Comparison of ENCODE assay signal across 2 fruit fly cellular contexts in genomic region chrX:18565630-18566319, dm6.
A peak's percentile ranks its signal among the peaks of the same experiment; 100 is the strongest.
TF ChIP-seq lines count a peak whose summit lies in the region.

No protein-coding gene starts in this region.

TF ChIP-seq in whole organism, embryonic, 481 proteins besides CTCF, POLR2A, EP300 and RAD21 (continued from another document and continues in another):
- peak; percentile 57 for TF ChIP-seq CG16813 (GFP tag; IDR thresholded peaks at IDR 0.05; lab: Robert Waterston, UW; ENCODE audit: partially characterized antibody)
- no peak for TF ChIP-seq p53 (GFP tag; optimal IDR thresholded peaks at IDR 0.05; lab: Kevin White, UChicago)
- TF ChIP-seq amos (GFP tag; IDR thresholded peaks at IDR 0.05; lab: Robert Waterston, UW; ENCODE audit: partially characterized antibody): peak; percentile 63; the same call in 1 of the 2 replicates
- 0 out of 3 replicates have a peak, but pooled peaks have one; percentile 15 for TF ChIP-seq so (GFP tag; IDR thresholded peaks at IDR 0.05; lab: Robert Waterston, UW)
- no peak for TF ChIP-seq ind (GFP tag; optimal IDR thresholded peaks at IDR 0.05; lab: Kevin White, UChicago)
- TF ChIP-seq pan (optimal IDR thresholded peaks at IDR 0.05; lab: Kevin White, UChicago): no peak
- TF ChIP-seq pan (GFP tag; optimal IDR thresholded peaks at IDR 0.05 in 1 of 2, IDR thresholded peaks at IDR 0.05 in 1 of 2): peak in 1 of 2 experiments; percentile 20
- TF ChIP-seq esg (GFP tag; conservative IDR thresholded peaks at IDR 0.05; lab: Robert Waterston, UW): peak; percentile 35
- peak in 1 of 2 experiments; percentile 28 for TF ChIP-seq bsh (GFP tag; optimal IDR thresholded peaks at IDR 0.05; lab: Kevin White, UChicago)
- no peak for TF ChIP-seq nau (GFP tag; optimal IDR thresholded peaks at IDR 0.05; lab: Kevin White, UChicago)
- 0 out of 2 replicates have a peak, but pooled peaks have one; percentile 30 for TF ChIP-seq H2.0 (GFP tag; IDR thresholded peaks at IDR 0.05; lab: Robert Waterston, UW)
- TF ChIP-seq CG14441 (GFP tag; IDR thresholded peaks at IDR 0.05; lab: Robert Waterston, UW): peak; percentile 33; the same call in 1 of the 2 replicates
- 0 out of 3 replicates have a peak, but pooled peaks have one; percentile 14 for TF ChIP-seq vnd (GFP tag; IDR thresholded peaks at IDR 0.05; lab: Robert Waterston, UW; ENCODE audit: partially characterized antibody)
- TF ChIP-seq trem (tag; optimal IDR thresholded peaks at IDR 0.05; lab: Kevin White, UChicago): peak; percentile 13
- 0 out of 3 replicates have a peak, but pooled peaks have one; percentile 40 for TF ChIP-seq CG11695 (GFP tag; IDR thresholded peaks at IDR 0.05; lab: Robert Waterston, UW)
- TF ChIP-seq CG13775 (GFP tag; optimal IDR thresholded peaks at IDR 0.05; lab: Kevin White, UChicago): no peak
- no peak for TF ChIP-seq Tbp (GFP tag; optimal IDR thresholded peaks at IDR 0.05; lab: Kevin White, UChicago)
- peak; percentile 30 for TF ChIP-seq CG12391 (tag; optimal IDR thresholded peaks at IDR 0.05; lab: Kevin White, UChicago)
- TF ChIP-seq CG34422 (GFP tag; IDR thresholded peaks at IDR 0.05; lab: Robert Waterston, UW): 0 out of 3 replicates have a peak, but pooled peaks have one; percentile 22
- no peak for TF ChIP-seq CG32532 (GFP tag; IDR thresholded peaks at IDR 0.05; lab: Robert Waterston, UW)
- no peak for TF ChIP-seq crol (GFP tag; IDR thresholded peaks at IDR 0.05; lab: Robert Waterston, UW)
- TF ChIP-seq Hr51 (GFP tag; optimal IDR thresholded peaks at IDR 0.05; lab: Kevin White, UChicago): no peak
- TF ChIP-seq gsb-n (tag; optimal IDR thresholded peaks at IDR 0.05; lab: Kevin White, UChicago): peak; percentile 20
- TF ChIP-seq Dip3 (GFP tag; optimal IDR thresholded peaks at IDR 0.05; lab: Kevin White, UChicago): no peak
- TF ChIP-seq sob (GFP tag; IDR thresholded peaks at IDR 0.05; lab: Robert Waterston, UW): peak; percentile 38; the same call in 1 of the 2 replicates
- no peak for TF ChIP-seq CG4328 (GFP tag; optimal IDR thresholded peaks at IDR 0.05; lab: Kevin White, UChicago)
- no peak for TF ChIP-seq Oli (tag; optimal IDR thresholded peaks at IDR 0.05; lab: Kevin White, UChicago)
- no peak for TF ChIP-seq jigr1 (GFP tag; IDR thresholded peaks at IDR 0.05; lab: Robert Waterston, UW)
- no peak for TF ChIP-seq Doc2 (GFP tag; IDR thresholded peaks at IDR 0.05; lab: Robert Waterston, UW)
- peak; percentile 9 for TF ChIP-seq Ssrp (tag; optimal IDR thresholded peaks at IDR 0.05; lab: Kevin White, UChicago)
- TF ChIP-seq prd (optimal IDR thresholded peaks at IDR 0.05; lab: Kevin White, UChicago): no peak
- peak; percentile 46; the same call in 1 of the 3 replicates for TF ChIP-seq prd (GFP tag; IDR thresholded peaks at IDR 0.05; lab: Robert Waterston, UW)
- 0 out of 2 replicates have a peak, but pooled peaks have one; percentile 24 for TF ChIP-seq CG31441 (GFP tag; IDR thresholded peaks at IDR 0.05; lab: Robert Waterston, UW)
- TF ChIP-seq hkb (optimal IDR thresholded peaks at IDR 0.05; lab: Kevin White, UChicago): no peak
- TF ChIP-seq hkb (GFP tag; IDR thresholded peaks at IDR 0.05; lab: Robert Waterston, UW): peak; percentile 46; the same call in 1 of the 2 replicates
- TF ChIP-seq CG11504 (tag; optimal IDR thresholded peaks at IDR 0.05; lab: Kevin White, UChicago): peak; percentile 19
- peak; percentile 30; the same call in 1 of the 2 replicates for TF ChIP-seq lmd (GFP tag; IDR thresholded peaks at IDR 0.05; lab: Robert Waterston, UW)
- TF ChIP-seq ash1 (GFP tag; optimal IDR thresholded peaks at IDR 0.05; lab: Kevin White, UChicago): no peak
- peak; percentile 10 for TF ChIP-seq CG10209 (GFP tag; optimal IDR thresholded peaks at IDR 0.05; lab: Kevin White, UChicago)
- TF ChIP-seq ranshi (GFP tag; IDR thresholded peaks at IDR 0.05; lab: Robert Waterston, UW): no peak
- TF ChIP-seq Rfx (GFP tag; IDR thresholded peaks at IDR 0.05; lab: Robert Waterston, UW): 0 out of 2 replicates have a peak, but pooled peaks have one; percentile 17
- TF ChIP-seq BEAF-32 (GFP tag; optimal IDR thresholded peaks at IDR 0.05; lab: Kevin White, UChicago): peak; percentile 33
- no peak for TF ChIP-seq D (optimal IDR thresholded peaks at IDR 0.05; lab: Kevin White, UChicago)
- no peak for TF ChIP-seq D (GFP tag; optimal IDR thresholded peaks at IDR 0.05; lab: Kevin White, UChicago)
- TF ChIP-seq CG10267 (tag; optimal IDR thresholded peaks at IDR 0.05; lab: Kevin White, UChicago): peak; percentile 85
- TF ChIP-seq phol (tag; optimal IDR thresholded peaks at IDR 0.05; lab: Kevin White, UChicago): peak; percentile 54
- no peak; the same call in 2 of the 3 replicates for TF ChIP-seq ci (GFP tag; IDR thresholded peaks at IDR 0.05; lab: Robert Waterston, UW)
- TF ChIP-seq stwl (tag; optimal IDR thresholded peaks at IDR 0.05; lab: Kevin White, UChicago): peak; percentile 74
- TF ChIP-seq tgo (GFP tag; IDR thresholded peaks at IDR 0.05; lab: Robert Waterston, UW): peak; percentile 29; the same call in 1 of the 3 replicates
- 0 out of 2 replicates have a peak, but pooled peaks have one; percentile 19 for TF ChIP-seq CG10959 (GFP tag; IDR thresholded peaks at IDR 0.05; lab: Robert Waterston, UW)
- peak; percentile 54; the same call in 1 of the 2 replicates for TF ChIP-seq CG14014 (GFP tag; IDR thresholded peaks at IDR 0.05; lab: Robert Waterston, UW)
- peak; percentile 68 for TF ChIP-seq Drgx (GFP tag; IDR thresholded peaks at IDR 0.05; lab: Robert Waterston, UW)
- 0 out of 2 replicates have a peak, but pooled peaks have one; percentile 10 for TF ChIP-seq Bgb (GFP tag; IDR thresholded peaks at IDR 0.05; lab: Robert Waterston, UW; ENCODE audit: partially characterized antibody)
- peak; percentile 28; the same call in 2 of the 3 replicates for TF ChIP-seq Aef1 (GFP tag; IDR thresholded peaks at IDR 0.05; lab: Robert Waterston, UW)
- peak; percentile 28; the same call in 1 of the 2 replicates for TF ChIP-seq sisA (GFP tag; IDR thresholded peaks at IDR 0.05; lab: Robert Waterston, UW)
- peak; percentile 61 for TF ChIP-seq zf30C (GFP tag; optimal IDR thresholded peaks at IDR 0.05; lab: Kevin White, UChicago)
- peak; percentile 2 for TF ChIP-seq CG17385 (GFP tag; optimal IDR thresholded peaks at IDR 0.05; lab: Kevin White, UChicago)
- TF ChIP-seq Bdp1 (GFP tag; optimal IDR thresholded peaks at IDR 0.05; lab: Kevin White, UChicago): peak; percentile 88
- TF ChIP-seq CG14710 (tag; optimal IDR thresholded peaks at IDR 0.05; lab: Kevin White, UChicago): peak; percentile 22
- peak; percentile 48; the same call in 3 of the 4 replicates for TF ChIP-seq Dll (GFP tag; IDR thresholded peaks at IDR 0.05; lab: Robert Waterston, UW; ENCODE audit: partially characterized antibody)

TF ChIP-seq in whole organism, prepupa, 60 proteins besides CTCF, POLR2A, EP300 and RAD21 (continued from another document):
- TF ChIP-seq Lpt (GFP tag; optimal IDR thresholded peaks at IDR 0.05; lab: Kevin White, UChicago): no peak
- TF ChIP-seq net (GFP tag; optimal IDR thresholded peaks at IDR 0.05; lab: Kevin White, UChicago): no peak
- no peak for TF ChIP-seq Eip75B (GFP tag; optimal IDR thresholded peaks at IDR 0.05; lab: Kevin White, UChicago)
- TF ChIP-seq Sox102F (GFP tag; optimal IDR thresholded peaks at IDR 0.05; lab: Kevin White, UChicago): peak; percentile 6
- no peak for TF ChIP-seq Blimp-1 (GFP tag; optimal IDR thresholded peaks at IDR 0.05; lab: Kevin White, UChicago)
- TF ChIP-seq salr (GFP tag; optimal IDR thresholded peaks at IDR 0.05; lab: Kevin White, UChicago): no peak
- no peak for TF ChIP-seq fd85E (GFP tag; optimal IDR thresholded peaks at IDR 0.05; lab: Kevin White, UChicago)
- TF ChIP-seq Gug (GFP tag; IDR thresholded peaks at IDR 0.05; lab: Robert Waterston, UW): no peak
- peak; percentile 41 for TF ChIP-seq Hr4 (GFP tag; optimal IDR thresholded peaks at IDR 0.05; lab: Kevin White, UChicago)
- peak; percentile 74 for TF ChIP-seq svp (GFP tag; lab: Kevin White, UChicago)
- no peak for TF ChIP-seq CG8319 (GFP tag; optimal IDR thresholded peaks at IDR 0.05; lab: Kevin White, UChicago)
- TF ChIP-seq Ets96B (tag; optimal IDR thresholded peaks at IDR 0.05; lab: Kevin White, UChicago): peak; percentile 18
- TF ChIP-seq CG15336 (GFP tag; IDR thresholded peaks at IDR 0.05; lab: Robert Waterston, UW): peak; percentile 68
- no peak for TF ChIP-seq Smox (GFP tag; optimal IDR thresholded peaks at IDR 0.05; lab: Kevin White, UChicago)
- no peak for TF ChIP-seq Sox15 (GFP tag; optimal IDR thresholded peaks at IDR 0.05; lab: Kevin White, UChicago)
- TF ChIP-seq eg (GFP tag; IDR thresholded peaks at IDR 0.05; lab: Robert Waterston, UW): peak; percentile 70
- no peak for TF ChIP-seq CG6854 (GFP tag; optimal IDR thresholded peaks at IDR 0.05; lab: Kevin White, UChicago)
- TF ChIP-seq dsx (GFP tag; optimal IDR thresholded peaks at IDR 0.05; lab: Kevin White, UChicago; ENCODE audit: poor library complexity, severe bottlenecking): no peak
- TF ChIP-seq CG9139 (GFP tag; optimal IDR thresholded peaks at IDR 0.05; lab: Kevin White, UChicago): no peak
- TF ChIP-seq CG3919 (GFP tag; optimal IDR thresholded peaks at IDR 0.05; lab: Kevin White, UChicago): peak; percentile 28
- peak; percentile 19 for TF ChIP-seq pdm3 (GFP tag; optimal IDR thresholded peaks at IDR 0.05; lab: Kevin White, UChicago)
- peak; percentile 70 for TF ChIP-seq CG6163 (GFP tag; IDR thresholded peaks at IDR 0.05; lab: Robert Waterston, UW)
- no peak for TF ChIP-seq fd59A (GFP tag; optimal IDR thresholded peaks at IDR 0.05; lab: Kevin White, UChicago)
- TF ChIP-seq Sox14 (GFP tag; optimal IDR thresholded peaks at IDR 0.05; lab: Kevin White, UChicago): peak; percentile 13
- no peak for TF ChIP-seq spab (GFP tag; optimal IDR thresholded peaks at IDR 0.05; lab: Kevin White, UChicago)
- TF ChIP-seq fkh (GFP tag; optimal IDR thresholded peaks at IDR 0.05; lab: Kevin White, UChicago): no peak
- peak; percentile 39 for TF ChIP-seq Met (GFP tag; optimal IDR thresholded peaks at IDR 0.05; lab: Kevin White, UChicago)
- TF ChIP-seq cyc (GFP tag; optimal IDR thresholded peaks at IDR 0.05; lab: Kevin White, UChicago): peak; percentile 6
- TF ChIP-seq esn (GFP tag; optimal IDR thresholded peaks at IDR 0.05; lab: Kevin White, UChicago): peak; percentile 35
- TF ChIP-seq CG11902 (GFP tag; optimal IDR thresholded peaks at IDR 0.05; lab: Kevin White, UChicago): no peak
- TF ChIP-seq CG7368 (GFP tag; optimal IDR thresholded peaks at IDR 0.05; lab: Kevin White, UChicago): no peak
- TF ChIP-seq ss (GFP tag; optimal IDR thresholded peaks at IDR 0.05; lab: Kevin White, UChicago): no peak
- peak; percentile 60 for TF ChIP-seq CG8119 (GFP tag; IDR thresholded peaks at IDR 0.05; lab: Robert Waterston, UW)
- TF ChIP-seq achi (GFP tag; optimal IDR thresholded peaks at IDR 0.05; lab: Kevin White, UChicago): peak; percentile 20
- TF ChIP-seq CG31627 (GFP tag; optimal IDR thresholded peaks at IDR 0.05; lab: Kevin White, UChicago): peak; percentile 18
- TF ChIP-seq dac (GFP tag; optimal IDR thresholded peaks at IDR 0.05; lab: Kevin White, UChicago): no peak
- TF ChIP-seq CG32006 (GFP tag; optimal IDR thresholded peaks at IDR 0.05; lab: Kevin White, UChicago): peak; percentile 44
- TF ChIP-seq Eip93F (GFP tag; optimal IDR thresholded peaks at IDR 0.05; lab: Kevin White, UChicago): no peak
